Fruit fly (Drosophila melanogaster) whole organism, embryonic: ENCODE measurements around the gene CG5056.

Source experiments
- CG10366 ChIP-seq: fragments of 200-800 bp; sonication (Bioruptor generic); IDR thresholded peaks from 2 replicates; pipeline ENCODE4 v1.3.6; 2022; ENCODE audit warnings: missing biosample characterization, missing genetic modification characterization
- CG11560 ChIP-seq: fragments of 200-800 bp; sonication (Bioruptor generic); IDR thresholded peaks from 3 replicates; pipeline ENCODE4 v1.3.6; 2022; ENCODE audit warnings: missing biosample characterization, missing genetic modification characterization
- CG12236 ChIP-seq: fragments of 200-800 bp; sonication (Bioruptor generic); optimal IDR thresholded peaks from 2 replicates; lab custom pipeline; 2016; ENCODE audit warnings: missing biosample characterization, missing genetic modification characterization
- CG12659 ChIP-seq: fragments of 200-800 bp; sonication (Bioruptor generic); optimal IDR thresholded peaks from 3 replicates; lab custom pipeline; 2017; ENCODE audit warnings: mild to moderate bottlenecking, missing biosample characterization, missing genetic modification reagents, missing genetic modification characterization
- CG13287 ChIP-seq: fragments of 200-800 bp; sonication (Bioruptor generic); IDR thresholded peaks from 2 replicates; pipeline ENCODE4 v1.3.6; 2022; ENCODE audit warnings: missing biosample characterization, missing genetic modification characterization; ENCODE audit not compliant: partially characterized antibody
- CG15011 ChIP-seq: fragments of 200-800 bp; sonication (Bioruptor generic); optimal IDR thresholded peaks from 3 replicates; lab custom pipeline; 2018; ENCODE audit warnings: missing biosample characterization, mild to moderate bottlenecking, missing genetic modification characterization
- CG15073 ChIP-seq: fragments of 200-800 bp; sonication (Bioruptor generic); optimal IDR thresholded peaks from 2 replicates; lab custom pipeline; 2016; ENCODE audit warnings: missing biosample characterization, missing genetic modification characterization
- CG15601 ChIP-seq: fragments of 200-800 bp; sonication (Bioruptor generic); optimal IDR thresholded peaks from 3 replicates; lab custom pipeline; 2019; ENCODE audit warnings: missing biosample characterization, mild to moderate bottlenecking, missing genetic modification characterization, moderate library complexity
- CG16863 ChIP-seq: fragments of 200-800 bp; sonication (Bioruptor generic); optimal IDR thresholded peaks from 3 replicates; lab custom pipeline; 2016; ENCODE audit warnings: missing biosample characterization, missing genetic modification characterization
- CG17612 ChIP-seq: fragments of 200-800 bp; sonication (Bioruptor generic); IDR thresholded peaks from 2 replicates; pipeline ENCODE4 v1.3.6; 2022; ENCODE audit warnings: missing biosample characterization, missing genetic modification characterization
- CG34224 ChIP-seq: fragments of 200-800 bp; sonication (Bioruptor generic); IDR thresholded peaks from 3 replicates; pipeline ENCODE4 v1.3.6; 2022; ENCODE audit warnings: missing biosample characterization, missing genetic modification characterization; ENCODE audit not compliant: partially characterized antibody
- CG3726 ChIP-seq: fragments of 200-800 bp; sonication (Bioruptor generic); IDR thresholded peaks from 3 replicates; pipeline ENCODE4, ENCODE4 v1.3.6; 2022; ENCODE audit warnings: missing biosample characterization, missing genetic modification characterization
- CG3995 ChIP-seq: fragments of 200-800 bp; sonication (Bioruptor generic); optimal IDR thresholded peaks from 3 replicates; lab custom pipeline; 2016; ENCODE audit warnings: missing biosample characterization, missing genetic modification characterization
- CG4707 ChIP-seq: fragments of 200-800 bp; sonication (Bioruptor generic); optimal IDR thresholded peaks from 2 replicates; lab custom pipeline; 2018; ENCODE audit warnings: missing biosample characterization, mild to moderate bottlenecking, missing genetic modification characterization, moderate library complexity
- CG7928 ChIP-seq: fragments of 200-800 bp; sonication (Bioruptor generic); optimal IDR thresholded peaks from 2 replicates; lab custom pipeline; 2017; ENCODE audit warnings: missing biosample characterization, mild to moderate bottlenecking, missing genetic modification characterization
- CG9215 ChIP-seq: fragments of 200-800 bp; sonication (Bioruptor generic); IDR thresholded peaks from 2 replicates; pipeline ENCODE4 v1.3.6; 2022; ENCODE audit warnings: missing biosample characterization, missing genetic modification characterization
- CG9437 ChIP-seq: fragments of 200-800 bp; sonication (Bioruptor generic); optimal IDR thresholded peaks from 2 replicates; lab custom pipeline; 2018; ENCODE audit warnings: missing biosample characterization, mild to moderate bottlenecking, missing genetic modification characterization
- CG9932 ChIP-seq: fragments of 200-800 bp; sonication (Bioruptor generic); IDR thresholded peaks from 2 replicates; pipeline ENCODE4 v1.3.6; 2022; ENCODE audit warnings: missing biosample characterization, missing genetic modification characterization
- D19B ChIP-seq: fragments of 200-800 bp; sonication (Bioruptor generic); optimal IDR thresholded peaks from 2 replicates; lab custom pipeline; 2017; ENCODE audit warnings: missing biosample characterization, mild to moderate bottlenecking, missing genetic modification characterization
- Dref ChIP-seq: fragments of 200-800 bp; sonication (Bioruptor generic); IDR thresholded peaks from 2 replicates; pipeline ENCODE4 v1.3.6; 2022; ENCODE audit warnings: missing biosample characterization, missing genetic modification characterization
- Lhr ChIP-seq: fragments of 200-800 bp; sonication (Bioruptor generic); optimal IDR thresholded peaks from 3 replicates; lab custom pipeline; 2017; ENCODE audit warnings: mild to moderate bottlenecking, missing biosample characterization, missing genetic modification reagents, missing genetic modification characterization
- MESR4 ChIP-seq: fragments of 200-800 bp; sonication (Bioruptor generic); optimal IDR thresholded peaks from 2 replicates; lab custom pipeline; 2018; ENCODE audit warnings: missing biosample characterization, mild to moderate bottlenecking, missing genetic modification characterization, moderate library complexity
- Med ChIP-seq: fragments of 200-800 bp; sonication (Bioruptor generic); peaks from one replicate; lab custom pipeline; 2016; ENCODE audit warnings: missing biosample characterization, missing genetic modification characterization, mild to moderate bottlenecking, inconsistent platforms, moderate library complexity
- Meics ChIP-seq: fragments of 200-800 bp; sonication (Bioruptor generic); optimal IDR thresholded peaks from 2 replicates; lab custom pipeline; 2017; ENCODE audit warnings: missing biosample characterization, mild to moderate bottlenecking, missing genetic modification characterization
- Nf-YC ChIP-seq: fragments of 200-800 bp; optimal IDR thresholded peaks from 3 replicates; lab custom pipeline; 2019; ENCODE audit warnings: missing biosample characterization, mild to moderate bottlenecking, missing genetic modification characterization, moderate library complexity
- Scr ChIP-seq: fragments of 200-800 bp; sonication (Bioruptor generic); IDR thresholded peaks from 2 replicates; pipeline ENCODE4 v1.3.6; 2022; ENCODE audit warnings: missing biosample characterization, missing genetic modification characterization; ENCODE audit not compliant: partially characterized antibody
- Sry-δ ChIP-seq: fragments of 200-800 bp; sonication (Bioruptor generic); optimal IDR thresholded peaks from 2 replicates; lab custom pipeline; 2016; ENCODE audit warnings: missing biosample characterization, missing genetic modification characterization
- aop ChIP-seq: fragments of 200-800 bp; sonication (Bioruptor generic); IDR thresholded peaks from 2 replicates; pipeline ENCODE4 v1.3.6; 2022; ENCODE audit warnings: missing biosample characterization, missing genetic modification characterization
- az2 ChIP-seq: fragments of 200-800 bp; sonication (Bioruptor generic); optimal IDR thresholded peaks from 3 replicates; lab custom pipeline; 2016; ENCODE audit warnings: missing biosample characterization, missing genetic modification characterization
- bab2 ChIP-seq: fragments of 200-800 bp; sonication (Bioruptor generic); optimal IDR thresholded peaks from 2 replicates; lab custom pipeline; 2016; ENCODE audit warnings: missing biosample characterization, missing genetic modification characterization
- bbx ChIP-seq: fragments of 200-800 bp; sonication (Bioruptor generic); IDR thresholded peaks from 2 replicates; pipeline ENCODE4 v1.3.6; 2022; ENCODE audit warnings: missing biosample characterization, missing genetic modification characterization; ENCODE audit not compliant: partially characterized antibody
- crc ChIP-seq: fragments of 200-800 bp; sonication (Bioruptor generic); optimal IDR thresholded peaks from 2 replicates; lab custom pipeline; 2016; ENCODE audit warnings: missing biosample characterization, missing genetic modification characterization
- emc ChIP-seq: fragments of 200-800 bp; sonication (Bioruptor generic); optimal IDR thresholded peaks from 2 replicates; lab custom pipeline; 2016; ENCODE audit warnings: missing biosample characterization, missing genetic modification characterization
- en ChIP-seq: fragments of 200-800 bp; sonication (Bioruptor generic); optimal IDR thresholded peaks from 2 replicates; lab custom pipeline; 2016; ENCODE audit warnings: missing biosample characterization, missing genetic modification characterization
- esg ChIP-seq: fragments of 200-800 bp; sonication (Bioruptor generic); conservative IDR thresholded peaks from 2 replicates; pipeline ENCODE4 v1.3.6; 2022; ENCODE audit warnings: missing biosample characterization, missing genetic modification characterization
- eve ChIP-seq, 2 experiments: fragments of >200 bp; optimal IDR thresholded peaks; 2 replicates each; lab custom pipeline; 2017; ENCODE audit warnings: missing biosample characterization in 2 of 2, missing genetic modification characterization in 2 of 2
- gcm2 ChIP-seq: fragments of 200-800 bp; sonication (Bioruptor generic); optimal IDR thresholded peaks from 2 replicates; lab custom pipeline; 2016; ENCODE audit warnings: missing biosample characterization, missing genetic modification characterization
- grn ChIP-seq: fragments of 200-800 bp; sonication (Bioruptor generic); optimal IDR thresholded peaks from 3 replicates; lab custom pipeline; 2017; ENCODE audit warnings: missing biosample characterization, missing genetic modification characterization
- lbe ChIP-seq: fragments of 200-800 bp; sonication (Bioruptor generic); optimal IDR thresholded peaks from 2 replicates; lab custom pipeline; 2016; ENCODE audit warnings: missing biosample characterization, mild to moderate bottlenecking, missing genetic modification characterization
- phol ChIP-seq: fragments of 200-800 bp; sonication (Bioruptor generic); optimal IDR thresholded peaks from 3 replicates; lab custom pipeline; 2018; ENCODE audit warnings: missing biosample characterization, mild to moderate bottlenecking, missing genetic modification characterization, moderate library complexity
- sd ChIP-seq: fragments of 200-800 bp; sonication (Bioruptor generic); optimal IDR thresholded peaks from 3 replicates; lab custom pipeline; 2018; ENCODE audit warnings: missing biosample characterization, mild to moderate bottlenecking, missing genetic modification characterization, moderate library complexity
- sob ChIP-seq: fragments of 200-800 bp; sonication (Bioruptor generic); IDR thresholded peaks from 2 replicates; pipeline ENCODE4 v1.3.6; 2022; ENCODE audit warnings: missing biosample characterization, missing genetic modification characterization
- sug ChIP-seq: fragments of 200-800 bp; optimal IDR thresholded peaks from 2 replicates; lab custom pipeline; 2019; ENCODE audit warnings: missing biosample characterization, mild to moderate bottlenecking, missing genetic modification characterization, moderate library complexity
- tio ChIP-seq: fragments of 200-800 bp; sonication (Bioruptor generic); optimal IDR thresholded peaks from 2 replicates; lab custom pipeline; 2017; ENCODE audit warnings: missing biosample characterization, missing genetic modification characterization, inconsistent platforms
- tna ChIP-seq: fragments of 200-800 bp; sonication (Bioruptor generic); IDR thresholded peaks from 2 replicates; pipeline ENCODE4 v1.3.6; 2022; ENCODE audit warnings: missing biosample characterization, missing genetic modification characterization; ENCODE audit not compliant: partially characterized antibody
- toy ChIP-seq: fragments of 200-800 bp; sonication (Bioruptor generic); IDR thresholded peaks from 2 replicates; pipeline ENCODE4 v1.3.6; 2022; ENCODE audit warnings: missing biosample characterization, missing genetic modification characterization
- vvl ChIP-seq: fragments of 200-800 bp; sonication (Bioruptor generic); IDR thresholded peaks from 2 replicates; pipeline ENCODE4 v1.3.6; 2022; ENCODE audit warnings: missing biosample characterization, missing genetic modification characterization

Gene CG5056

DNA sequence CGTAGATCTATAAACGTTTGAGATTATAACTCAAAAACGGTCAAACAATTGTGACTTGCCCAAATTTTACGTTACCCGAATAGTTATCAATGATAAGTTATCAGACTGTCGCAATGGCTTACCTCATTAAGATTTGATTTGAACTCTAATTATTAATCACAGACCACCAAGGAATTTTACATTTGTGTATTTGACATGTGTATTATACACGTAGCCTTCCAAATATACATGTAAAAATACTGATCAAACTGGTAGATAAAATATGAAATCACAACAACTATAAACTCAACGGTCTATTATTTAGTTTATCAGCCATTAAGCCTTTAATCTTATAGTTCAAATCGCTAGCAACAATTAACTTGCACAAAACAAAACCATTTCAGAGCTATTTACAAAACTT, 27.0 kb downstream of the CG5056 start (continued):
- TF ChIP-seq sd (tag; lab: Kevin White, UChicago), result peak; percentile 85
- no peak for TF ChIP-seq CG17612
- TF ChIP-seq grn (GFP tag; lab: Kevin White, UChicago), result peak; percentile 69
- TF ChIP-seq CG16863 (GFP tag; lab: Kevin White, UChicago), result no peak
- no peak for TF ChIP-seq CG15601
- no peak for TF ChIP-seq tio (GFP tag; lab: Kevin White, UChicago)

DNA sequence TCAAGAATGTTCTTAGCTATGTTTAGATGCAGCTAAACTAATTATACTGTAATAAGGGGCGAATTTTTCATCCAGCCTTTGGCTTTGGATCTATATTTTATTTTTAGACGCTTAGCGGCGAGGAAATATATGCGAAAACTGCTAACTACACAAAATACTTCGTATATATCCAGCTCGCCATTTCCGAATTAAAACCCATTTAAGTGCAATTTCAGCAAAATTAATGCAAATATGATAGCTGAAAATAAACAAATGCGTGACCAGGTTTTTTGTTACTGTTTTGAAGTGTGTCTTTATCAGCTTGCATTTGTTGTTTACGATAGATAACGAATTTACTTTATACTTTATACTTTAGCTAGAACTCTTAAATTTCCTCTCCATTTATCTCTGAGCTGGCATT, 28.5 kb downstream of the CG5056 start:
- TF ChIP-seq CG3726, result no peak
- TF ChIP-seq phol (tag; lab: Kevin White, UChicago), result no peak
- TF ChIP-seq eve (GFP tag; optimal IDR thresholded peaks at IDR 0.05; lab: Kevin White, UChicago), result peak in 1 of 2 experiments; percentile 13
- TF ChIP-seq CG7928 (GFP tag; lab: Kevin White, UChicago), result no peak

DNA sequence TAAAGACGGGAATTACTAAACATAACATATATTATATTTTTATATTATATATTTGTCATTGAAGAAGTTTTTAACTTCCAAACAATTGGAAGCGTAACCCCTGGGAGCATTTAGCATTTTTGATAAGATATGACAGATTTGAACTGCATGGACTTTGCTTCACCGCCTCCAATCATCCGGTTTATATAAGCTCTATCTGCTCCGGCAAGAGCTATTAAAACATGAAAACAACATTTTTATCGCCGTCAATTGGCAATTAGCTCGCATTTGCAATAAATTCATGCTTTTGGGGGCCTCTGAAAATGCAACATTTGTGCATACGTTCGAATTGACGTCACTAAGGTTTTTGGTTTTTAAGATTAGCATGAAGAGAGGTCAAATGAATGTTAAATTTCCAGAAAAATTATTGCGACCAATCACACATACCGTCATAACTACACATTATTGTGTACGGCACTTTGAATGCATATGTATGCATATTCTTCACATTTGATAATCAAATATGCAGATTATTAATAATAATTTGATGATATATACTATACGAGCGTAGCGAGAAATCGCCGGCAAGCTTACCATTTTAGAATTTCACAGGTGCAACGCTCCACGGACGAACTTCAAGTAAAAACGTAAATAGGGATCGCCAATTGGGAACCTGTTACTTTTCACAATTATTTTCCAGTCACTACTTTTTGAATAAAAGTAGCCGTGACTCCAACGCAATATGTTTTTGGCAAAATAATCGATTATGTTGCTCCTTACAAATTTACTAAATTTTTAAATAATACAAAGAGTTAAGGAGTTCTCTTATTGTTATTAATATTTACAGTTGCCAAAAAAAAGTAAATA, 29.4 kb downstream of the CG5056 start, which contains the start of gene Mdh1:
TSS of gene Mdh1 (minus strand) at position 691 of the 846 bp plus-strand sequence.
- TF ChIP-seq tna (GFP tag; lab: Robert Waterston, UW) (no peak), bab2 (no peak), sug (tag; lab: Kevin White, UChicago) (no peak), lbe (GFP tag; lab: Kevin White, UChicago) (no peak), CG11560 (tag; lab: Robert Waterston, UW) (peak; percentile 97), aop (no peak), CG9215 (GFP tag; lab: Robert Waterston, UW) (no peak), Scr (GFP tag; lab: Robert Waterston, UW) (0 out of 2 replicates have a peak, but pooled peaks have one; percentile 35), CG10366 (GFP tag; lab: Robert Waterston, UW) (no peak), Dref (GFP tag; lab: Robert Waterston, UW) (peak; percentile 58), CG13287 (GFP tag; lab: Robert Waterston, UW) (no peak), Med (peak; percentile 62), crc (GFP tag; lab: Kevin White, UChicago) (no peak), CG3995 (peak; percentile 99), CG34224 (GFP tag; lab: Robert Waterston, UW) (no peak), CG12236 (no peak), CG4707 (GFP tag; lab: Kevin White, UChicago) (no peak), D19B (GFP tag; lab: Kevin White, UChicago) (no peak), gcm2 (GFP tag; lab: Kevin White, UChicago) (no peak), esg (GFP tag; lab: Robert Waterston, UW) (no peak), Sry-δ (GFP tag; lab: Kevin White, UChicago) (peak; percentile 53), MESR4 (GFP tag; lab: Kevin White, UChicago) (peak; percentile 70), CG9437 (GFP tag; lab: Kevin White, UChicago) (peak; percentile 63), CG15073 (no peak), az2 (GFP tag; lab: Kevin White, UChicago) (peak; percentile 8), CG15011 (GFP tag; lab: Kevin White, UChicago) (no peak), sob (no peak), toy (GFP tag; lab: Robert Waterston, UW) (no peak), CG9932 (GFP tag; lab: Robert Waterston, UW) (no peak), emc (GFP tag; lab: Kevin White, UChicago) (no peak), vvl (GFP tag; lab: Robert Waterston, UW) (peak; percentile 7; the same call in 1 of the 2 replicates), en (GFP tag; lab: Kevin White, UChicago) (no peak), Meics (no peak), bbx (GFP tag; lab: Robert Waterston, UW) (peak; percentile 34; the same call in 1 of the 2 replicates), Nf-YC (tag; lab: Kevin White, UChicago) (peak; percentile 29), CG12659 (GFP tag; lab: Kevin White, UChicago) (no peak), Lhr (GFP tag; lab: Kevin White, UChicago) (no peak)
